Worm (Caenorhabditis elegans) whole organism, late embryonic: ENCODE data around the gene T28A11.13.

Experiments used
- C08G9.2 ChIP-seq: sonication (generic microtip); optimal IDR thresholded peaks from 2 replicates; lab custom pipeline; 2016; ENCODE audit warnings: mild to moderate bottlenecking, missing genetic modification characterization, moderate library complexity, missing compliant biosample characterization
- F13H6.1 ChIP-seq: sonication (generic microtip); optimal IDR thresholded peaks from 2 replicates; lab custom pipeline; 2016; ENCODE audit warnings: missing genetic modification characterization, missing compliant biosample characterization
- ahr-1 ChIP-seq: sonication (generic microtip); optimal IDR thresholded peaks from 2 replicates; lab custom pipeline; 2016; ENCODE audit warnings: missing genetic modification characterization, missing compliant biosample characterization
- ceh-6 ChIP-seq: fragments of 200-800 bp; sonication (Bioruptor generic); optimal IDR thresholded peaks from 2 replicates; lab custom pipeline; 2018; ENCODE audit warnings: mild to moderate bottlenecking, missing genetic modification characterization, missing compliant biosample characterization
- dmd-4 ChIP-seq: sonication (generic microtip); optimal IDR thresholded peaks from 2 replicates; lab custom pipeline; 2016; ENCODE audit warnings: borderline replicate concordance, missing genetic modification characterization, missing compliant biosample characterization
- dve-1 ChIP-seq: sonication (generic microtip); optimal IDR thresholded peaks from 2 replicates; lab custom pipeline; 2017; ENCODE audit warnings: antibody characterized with exemption, mild to moderate bottlenecking, missing genetic modification characterization, missing compliant biosample characterization
- fkh-10 ChIP-seq: fragments of 150-350 bp; optimal IDR thresholded peaks from 2 replicates; lab custom pipeline; 2014; ENCODE audit warnings: missing biosample characterization, missing genetic modification reagents, missing genetic modification characterization
- nhr-11 ChIP-seq: fragments of 150-350 bp; optimal IDR thresholded peaks from 2 replicates; lab custom pipeline; 2014; ENCODE audit warnings: missing biosample characterization, missing genetic modification characterization
- pax-1 ChIP-seq: fragments of 150-350 bp; optimal IDR thresholded peaks from 2 replicates; lab custom pipeline; 2014; ENCODE audit warnings: missing biosample characterization, missing genetic modification characterization
- pha-2 ChIP-seq: sonication (generic microtip); optimal IDR thresholded peaks from 2 replicates; lab custom pipeline; 2017; ENCODE audit warnings: mild to moderate bottlenecking, missing genetic modification characterization, missing compliant biosample characterization
- tbx-2 ChIP-seq: sonication (generic microtip); optimal IDR thresholded peaks from 2 replicates; lab custom pipeline; 2016; ENCODE audit warnings: missing genetic modification characterization, missing compliant biosample characterization

DNA sequence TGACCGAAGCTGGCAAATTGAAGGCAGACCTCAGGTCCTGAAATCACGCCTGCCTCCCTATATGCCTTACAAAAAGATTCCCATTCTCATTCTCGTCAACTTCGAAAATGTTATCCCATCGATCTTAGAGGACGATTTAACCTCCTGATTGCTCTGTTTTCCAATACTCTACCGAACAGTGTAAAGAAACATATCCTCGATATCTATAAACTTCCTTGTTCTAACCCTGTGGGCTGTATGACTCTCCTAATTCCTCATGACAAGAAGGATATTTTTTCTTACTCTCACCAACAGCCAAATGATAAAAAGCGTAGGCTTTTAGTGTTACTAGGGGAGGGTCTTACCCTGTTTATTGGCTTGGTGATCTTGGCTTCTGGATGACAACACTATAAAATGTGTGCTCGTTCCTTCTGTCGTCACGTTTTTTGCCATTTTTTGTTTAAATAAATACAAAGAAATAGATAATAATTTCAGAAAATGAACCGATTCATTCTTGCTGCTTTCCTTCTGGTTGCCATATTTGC, 23.6 kb upstream of the T28A11.13 start, which contains the start of gene T28A11.4:
- no peak for TF ChIP-seq ahr-1 (tag; lab: Kevin White, UChicago)
- TF ChIP-seq pha-2 (tag; lab: Kevin White, UChicago): no peak
- no peak for TF ChIP-seq F13H6.1 (tag; lab: Kevin White, UChicago)
- no peak for TF ChIP-seq fkh-10 (GFP tag; lab: Kevin White, UChicago)
- TF ChIP-seq C08G9.2 (tag; lab: Kevin White, UChicago): no peak
- TF ChIP-seq pax-1 (tag; lab: Kevin White, UChicago): no peak
- no peak for TF ChIP-seq tbx-2 (tag; lab: Kevin White, UChicago)
- no peak for TF ChIP-seq dmd-4 (tag; lab: Kevin White, UChicago)
- no peak for TF ChIP-seq ceh-6 (GFP tag; lab: Kevin White, UChicago)
- no peak for TF ChIP-seq dve-1 (tag; lab: Kevin White, UChicago)
- no peak for TF ChIP-seq nhr-11 (tag; lab: Kevin White, UChicago)
